Fruit fly (Drosophila melanogaster) whole organism, embryonic: ENCODE results near the gene scpr-A.

Source experiments
- CG10321 ChIP-seq: fragments of 200-800 bp; sonication (Bioruptor generic); IDR thresholded peaks from 2 replicates; pipeline ENCODE4 v1.3.6; 2022; ENCODE audit warnings: missing biosample characterization, missing genetic modification characterization
- CG12659 ChIP-seq: fragments of 200-800 bp; sonication (Bioruptor generic); optimal IDR thresholded peaks from 3 replicates; lab custom pipeline; 2017; ENCODE audit warnings: mild to moderate bottlenecking, missing biosample characterization, missing genetic modification reagents, missing genetic modification characterization
- CG13296 ChIP-seq: fragments of 200-800 bp; sonication (Bioruptor generic); optimal IDR thresholded peaks from 3 replicates; lab custom pipeline; 2018; ENCODE audit warnings: missing biosample characterization, mild to moderate bottlenecking, missing genetic modification characterization
- CG15011 ChIP-seq: fragments of 200-800 bp; sonication (Bioruptor generic); optimal IDR thresholded peaks from 3 replicates; lab custom pipeline; 2018; ENCODE audit warnings: missing biosample characterization, mild to moderate bottlenecking, missing genetic modification characterization
- CG16813 ChIP-seq: fragments of 200-800 bp; sonication (Bioruptor generic); IDR thresholded peaks from 3 replicates; pipeline ENCODE4 v1.3.6; 2022; ENCODE audit warnings: missing biosample characterization, missing genetic modification characterization; ENCODE audit not compliant: partially characterized antibody
- CG3163 ChIP-seq: fragments of 200-800 bp; sonication (Bioruptor generic); optimal IDR thresholded peaks from 3 replicates; lab custom pipeline; 2016; ENCODE audit warnings: missing biosample characterization, missing genetic modification characterization
- CG3281 ChIP-seq: fragments of 200-800 bp; sonication (Bioruptor generic); optimal IDR thresholded peaks from 3 replicates; lab custom pipeline; 2017; ENCODE audit warnings: missing biosample characterization, mild to moderate bottlenecking, missing genetic modification characterization
- CG3726 ChIP-seq: fragments of 200-800 bp; sonication (Bioruptor generic); IDR thresholded peaks from 3 replicates; pipeline ENCODE4, ENCODE4 v1.3.6; 2022; ENCODE audit warnings: missing biosample characterization, missing genetic modification characterization
- CG3838 ChIP-seq: fragments of 200-800 bp; sonication (Bioruptor generic); optimal IDR thresholded peaks from 3 replicates; lab custom pipeline; 2016; ENCODE audit warnings: missing biosample characterization, missing genetic modification characterization
- CG4854 ChIP-seq: fragments of 200-800 bp; sonication (Bioruptor generic); optimal IDR thresholded peaks from 2 replicates; lab custom pipeline; 2016; ENCODE audit warnings: missing biosample characterization, missing genetic modification characterization, inconsistent platforms
- CG5180 ChIP-seq: fragments of 200-800 bp; sonication (Bioruptor generic); optimal IDR thresholded peaks from 3 replicates; lab custom pipeline; 2017; ENCODE audit warnings: missing biosample characterization, missing genetic modification characterization, mild to moderate bottlenecking, moderate library complexity, missing genetic modification reagents
- CG6175 ChIP-seq: fragments of 200-800 bp; sonication (Bioruptor generic); IDR thresholded peaks from 3 replicates; pipeline ENCODE4 v1.3.6; 2022; ENCODE audit warnings: missing biosample characterization, missing genetic modification characterization
- CG6683 ChIP-seq: fragments of 200-800 bp; sonication (Bioruptor generic); optimal IDR thresholded peaks from 2 replicates; lab custom pipeline; 2017; ENCODE audit warnings: missing biosample characterization, mild to moderate bottlenecking, missing genetic modification characterization, missing genetic modification reagents
- CG7786 ChIP-seq: fragments of 200-800 bp; sonication (Bioruptor generic); optimal IDR thresholded peaks from 2 replicates; lab custom pipeline; 2016; ENCODE audit warnings: missing biosample characterization, missing genetic modification characterization
- CG8924 ChIP-seq: fragments of 200-800 bp; optimal IDR thresholded peaks from 3 replicates; lab custom pipeline; 2019; ENCODE audit warnings: missing biosample characterization, mild to moderate bottlenecking, missing genetic modification characterization, moderate library complexity
- CG9727 ChIP-seq: fragments of 200-800 bp; sonication (Bioruptor generic); optimal IDR thresholded peaks from 3 replicates; lab custom pipeline; 2017; ENCODE audit warnings: missing biosample characterization, mild to moderate bottlenecking, missing genetic modification characterization
- CG9932 ChIP-seq: fragments of 200-800 bp; sonication (Bioruptor generic); IDR thresholded peaks from 2 replicates; pipeline ENCODE4 v1.3.6; 2022; ENCODE audit warnings: missing biosample characterization, missing genetic modification characterization
- E2f2 ChIP-seq: fragments of 200-800 bp; sonication (Bioruptor generic); IDR thresholded peaks from 2 replicates; pipeline ENCODE4 v1.3.6; 2022; ENCODE audit warnings: missing biosample characterization, missing genetic modification characterization
- Eip74EF ChIP-seq, 2 experiments: fragments of 200-800 bp in 1 of 2; fragments of >200 bp in 1 of 2; sonication (Bioruptor generic) in 1 of 2; optimal IDR thresholded peaks; 2 replicates each; lab custom pipeline; 2017 to 2019; ENCODE audit warnings: missing biosample characterization in 2 of 2, missing genetic modification characterization in 2 of 2, mild to moderate bottlenecking in 1 of 2, moderate library complexity in 1 of 2
- GATAe ChIP-seq: fragments of 200-800 bp; sonication (Bioruptor generic); conservative IDR thresholded peaks from 2 replicates; pipeline ENCODE4 v1.3.6; 2022; ENCODE audit warnings: missing biosample characterization, missing genetic modification characterization
- H2.0 ChIP-seq: fragments of 200-800 bp; sonication (Bioruptor generic); IDR thresholded peaks from 2 replicates; pipeline ENCODE4 v1.3.6; 2022; ENCODE audit warnings: missing biosample characterization, missing genetic modification characterization
- Hey ChIP-seq: fragments of 200-800 bp; sonication (Bioruptor generic); optimal IDR thresholded peaks from 3 replicates; lab custom pipeline; 2018; ENCODE audit warnings: missing biosample characterization, mild to moderate bottlenecking, missing genetic modification characterization
- Hr78 ChIP-seq, 2 experiments: fragments of 200-800 bp in 1 of 2; fragments of >200 bp in 1 of 2; sonication (Bioruptor generic) in 1 of 2; optimal IDR thresholded peaks; 2 replicates each; lab custom pipeline; 2017 to 2019; ENCODE audit warnings: missing biosample characterization in 2 of 2, missing genetic modification characterization in 2 of 2, mild to moderate bottlenecking in 1 of 2, moderate library complexity in 1 of 2
- Lhr ChIP-seq: fragments of 200-800 bp; sonication (Bioruptor generic); optimal IDR thresholded peaks from 3 replicates; lab custom pipeline; 2017; ENCODE audit warnings: mild to moderate bottlenecking, missing biosample characterization, missing genetic modification reagents, missing genetic modification characterization
- Max ChIP-seq: fragments of 200-800 bp; sonication (Bioruptor generic); optimal IDR thresholded peaks from 2 replicates; lab custom pipeline; 2016; ENCODE audit warnings: missing biosample characterization, mild to moderate bottlenecking, missing genetic modification characterization
- Myb ChIP-seq: fragments of 200-800 bp; sonication (Bioruptor generic); optimal IDR thresholded peaks from 2 replicates; lab custom pipeline; 2016; ENCODE audit warnings: missing biosample characterization, missing genetic modification characterization
- Ptx1 ChIP-seq: fragments of 200-800 bp; sonication (Bioruptor generic); IDR thresholded peaks from 2 replicates; pipeline ENCODE4 v1.3.6; 2022; ENCODE audit warnings: missing biosample characterization, missing genetic modification characterization
- Ravus ChIP-seq: fragments of 200-800 bp; sonication (Bioruptor generic); IDR thresholded peaks from 2 replicates; pipeline ENCODE4 v1.3.6; 2022; ENCODE audit warnings: missing biosample characterization, missing genetic modification characterization
- Tbp ChIP-seq: fragments of >200 bp; optimal IDR thresholded peaks from 2 replicates; lab custom pipeline; 2018; ENCODE audit warnings: missing biosample characterization, missing genetic modification characterization
- YL-1 ChIP-seq: fragments of 200-800 bp; sonication (Bioruptor generic); optimal IDR thresholded peaks from 3 replicates; lab custom pipeline; 2017; ENCODE audit warnings: missing biosample characterization, mild to moderate bottlenecking, missing genetic modification characterization
- bbx ChIP-seq: fragments of 200-800 bp; sonication (Bioruptor generic); IDR thresholded peaks from 2 replicates; pipeline ENCODE4 v1.3.6; 2022; ENCODE audit warnings: missing biosample characterization, missing genetic modification characterization; ENCODE audit not compliant: partially characterized antibody
- chif ChIP-seq, 2 experiments: fragments of 200-800 bp; sonication (Bioruptor generic); optimal IDR thresholded peaks; 3 replicates each; lab custom pipeline; 2016; ENCODE audit warnings: missing biosample characterization in 2 of 2, missing genetic modification characterization in 2 of 2
- crp ChIP-seq, 2 experiments: fragments of 200-800 bp; sonication (Bioruptor generic); optimal IDR thresholded peaks; 2 replicates in 1 of 2; 3 replicates in 1 of 2; lab custom pipeline; 2017; ENCODE audit warnings: missing biosample characterization in 2 of 2, missing genetic modification characterization in 2 of 2, mild to moderate bottlenecking in 1 of 2, moderate library complexity in 1 of 2
- esg ChIP-seq: fragments of 200-800 bp; sonication (Bioruptor generic); conservative IDR thresholded peaks from 2 replicates; pipeline ENCODE4 v1.3.6; 2022; ENCODE audit warnings: missing biosample characterization, missing genetic modification characterization
- fu2 ChIP-seq: fragments of 200-800 bp; sonication (Bioruptor generic); optimal IDR thresholded peaks from 2 replicates; lab custom pipeline; 2016; ENCODE audit warnings: missing biosample characterization, missing genetic modification characterization
- hb ChIP-seq: fragments of 200-800 bp; sonication (Bioruptor generic); IDR thresholded peaks from 3 replicates; pipeline ENCODE4 v1.3.6; 2022; ENCODE audit warnings: missing biosample characterization, missing genetic modification characterization; ENCODE audit not compliant: partially characterized antibody
- hkb ChIP-seq, 2 experiments: fragments of 200-800 bp in 1 of 2; fragments of >200 bp in 1 of 2; sonication (Bioruptor generic) in 1 of 2; IDR thresholded peaks in 1 of 2; optimal IDR thresholded peaks in 1 of 2; 2 replicates each; pipeline versions ENCODE4 v1.3.6 to Lab custom; 2017 to 2022; ENCODE audit warnings: missing biosample characterization in 1 of 2, missing genetic modification characterization in 1 of 2
- insv ChIP-seq, 2 experiments: fragments of 200-800 bp; sonication (Bioruptor generic); optimal IDR thresholded peaks; 3 replicates each; lab custom pipeline; 2016 to 2018; ENCODE audit warnings: missing biosample characterization in 2 of 2, missing genetic modification characterization in 2 of 2
- jigr1 ChIP-seq: fragments of 200-800 bp; sonication (Bioruptor generic); IDR thresholded peaks from 3 replicates; pipeline ENCODE4 v1.3.6; 2022; ENCODE audit warnings: missing biosample characterization, missing genetic modification characterization
- lilli ChIP-seq: fragments of 200-800 bp; sonication (Bioruptor generic); optimal IDR thresholded peaks from 3 replicates; lab custom pipeline; 2016; ENCODE audit warnings: missing biosample characterization, missing genetic modification characterization
- lola ChIP-seq, 3 experiments: fragments of >200 bp in 2 of 3; fragments of 200-800 bp in 1 of 3; sonication (Bioruptor generic) in 1 of 3; optimal IDR thresholded peaks; 2 replicates each; lab custom pipeline; 2017 to 2019; ENCODE audit warnings: missing biosample characterization in 3 of 3, missing genetic modification characterization in 3 of 3, mild to moderate bottlenecking in 1 of 3, moderate library complexity in 1 of 3
- nmo ChIP-seq: fragments of 200-800 bp; sonication (Bioruptor generic); optimal IDR thresholded peaks from 2 replicates; lab custom pipeline; 2018; ENCODE audit warnings: missing biosample characterization, mild to moderate bottlenecking, missing genetic modification characterization, moderate library complexity
- ro ChIP-seq: fragments of 200-800 bp; sonication (Bioruptor generic); IDR thresholded peaks from 2 replicates; pipeline ENCODE4 v1.3.6; 2022; ENCODE audit warnings: missing biosample characterization, missing genetic modification characterization
- sens ChIP-seq: fragments of 200-800 bp; sonication (Bioruptor generic); peaks from one replicate; lab custom pipeline; 2016; ENCODE audit warnings: missing biosample characterization, missing genetic modification characterization
- sna ChIP-seq: fragments of 200-800 bp; sonication (Bioruptor generic); IDR thresholded peaks from 2 replicates; pipeline ENCODE4 v1.3.6; 2022; ENCODE audit warnings: missing biosample characterization, missing genetic modification characterization; ENCODE audit not compliant: partially characterized antibody
- tap ChIP-seq: fragments of 200-800 bp; optimal IDR thresholded peaks from 3 replicates; lab custom pipeline; 2019; ENCODE audit warnings: missing biosample characterization, mild to moderate bottlenecking, missing genetic modification characterization, moderate library complexity
- vvl ChIP-seq: fragments of 200-800 bp; sonication (Bioruptor generic); IDR thresholded peaks from 2 replicates; pipeline ENCODE4 v1.3.6; 2022; ENCODE audit warnings: missing biosample characterization, missing genetic modification characterization

The scpr-A gene

DNA sequence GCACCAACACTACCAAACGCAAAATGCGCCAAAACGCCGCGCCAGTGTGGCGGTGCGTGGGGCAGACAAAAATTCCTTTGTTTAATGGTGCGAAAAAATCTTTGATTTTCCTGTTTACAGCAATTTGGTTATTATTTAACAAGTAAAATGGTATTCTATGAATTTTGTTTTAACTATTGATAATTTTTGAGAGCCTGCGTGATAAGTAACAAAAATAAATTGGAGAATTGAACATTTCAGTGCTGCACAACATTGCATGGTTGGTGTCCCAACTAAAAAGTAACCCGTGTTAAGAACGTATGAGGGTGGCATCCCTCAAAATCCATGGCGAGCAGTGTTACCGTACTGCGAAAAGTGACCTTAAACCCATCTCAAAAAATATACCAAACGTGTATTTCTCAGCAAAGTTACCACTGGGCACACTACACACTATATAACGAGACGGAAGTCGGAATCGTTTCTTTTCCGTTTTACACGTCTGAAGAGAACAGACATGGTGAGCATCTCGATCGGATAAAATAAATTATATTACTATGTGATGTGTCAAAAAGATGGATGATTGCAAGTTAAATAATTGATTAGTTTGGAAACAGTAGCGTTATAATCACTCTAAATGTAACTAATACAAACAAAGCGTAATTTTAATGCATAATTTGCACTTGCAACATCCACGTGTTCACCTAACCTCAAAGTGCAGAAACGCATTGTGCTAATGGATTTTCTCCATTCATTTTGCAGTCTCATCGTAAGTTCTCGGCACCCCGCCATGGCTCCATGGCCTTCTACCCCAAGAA, 19.3 kb upstream of the scpr-A start, which contains the start of the genes CG6693 and RpL3 (continued):
- TF ChIP-seq CG3281 (GFP tag; lab: Kevin White, UChicago) (peak; percentile 85), chif (GFP tag; optimal IDR thresholded peaks at IDR 0.05; lab: Kevin White, UChicago) (peak; percentile 26), CG12659 (GFP tag; lab: Kevin White, UChicago) (peak; percentile 90), CG3726 (GFP tag; lab: Robert Waterston, UW) (no peak), insv (GFP tag; optimal IDR thresholded peaks at IDR 0.05; lab: Kevin White, UChicago) (peak in 1 of 2 experiments; percentile 67), CG6175 (GFP tag; lab: Robert Waterston, UW) (peak; percentile 36; the same call in 1 of the 3 replicates), sens (peak; percentile 97), Max (GFP tag; lab: Kevin White, UChicago) (peak; percentile 86), Lhr (GFP tag; lab: Kevin White, UChicago) (peak; percentile 97), CG10321 (GFP tag; lab: Robert Waterston, UW) (peak; percentile 54; the same call in 1 of the 2 replicates), CG8924 (tag; lab: Kevin White, UChicago) (peak; percentile 86), Eip74EF (GFP tag; optimal IDR thresholded peaks at IDR 0.05; lab: Kevin White, UChicago) (peak in 1 of 2 experiments; percentile 83), CG15011 (GFP tag; lab: Kevin White, UChicago) (peak; percentile 77), fu2 (GFP tag; lab: Kevin White, UChicago) (peak; percentile 37), CG9727 (GFP tag; lab: Kevin White, UChicago) (peak; percentile 77), H2.0 (GFP tag; lab: Robert Waterston, UW) (peak; percentile 47), CG4854 (peak; percentile 76), ro (GFP tag; lab: Robert Waterston, UW) (no peak), CG3838 (GFP tag; lab: Kevin White, UChicago) (peak; percentile 25), hkb (optimal IDR thresholded peaks at IDR 0.05; lab: Kevin White, UChicago) (peak; percentile 93), hkb (GFP tag; IDR thresholded peaks at IDR 0.05; lab: Robert Waterston, UW) (peak; percentile 67), CG9932 (GFP tag; lab: Robert Waterston, UW) (peak; percentile 63), lilli (peak; percentile 90), Ravus (GFP tag; lab: Robert Waterston, UW) (no peak), tap (tag; lab: Kevin White, UChicago) (peak; percentile 84), Hey (tag; lab: Kevin White, UChicago) (peak; percentile 66), nmo (GFP tag; lab: Kevin White, UChicago) (peak; percentile 70), lola (GFP tag; optimal IDR thresholded peaks at IDR 0.05; lab: Kevin White, UChicago) (no peak), bbx (GFP tag; lab: Robert Waterston, UW) (peak; percentile 63; the same call in 1 of the 2 replicates), YL-1 (GFP tag; lab: Kevin White, UChicago) (peak; percentile 98), GATAe (GFP tag; lab: Robert Waterston, UW) (no peak), jigr1 (GFP tag; lab: Robert Waterston, UW) (no peak), Myb (peak; percentile 48), CG16813 (GFP tag; lab: Robert Waterston, UW) (no peak), Tbp (GFP tag; lab: Kevin White, UChicago) (peak; percentile 83), Ptx1 (GFP tag; lab: Robert Waterston, UW) (peak; percentile 43; the same call in 1 of the 2 replicates), Hr78 (GFP tag; optimal IDR thresholded peaks at IDR 0.05; lab: Kevin White, UChicago) (peak in 1 of 2 experiments; percentile 20), vvl (GFP tag; lab: Robert Waterston, UW) (peak; percentile 84), CG7786 (GFP tag; lab: Kevin White, UChicago) (peak; percentile 24), CG6683 (GFP tag; lab: Kevin White, UChicago) (peak; percentile 65), sna (no peak), E2f2 (GFP tag; lab: Robert Waterston, UW) (peak; percentile 82), CG3163 (GFP tag; lab: Kevin White, UChicago) (peak; percentile 56), CG5180 (GFP tag; lab: Kevin White, UChicago) (peak; percentile 59), crp (GFP tag; optimal IDR thresholded peaks at IDR 0.05; lab: Kevin White, UChicago) (peak in 1 of 2 experiments; percentile 34), hb (GFP tag; lab: Robert Waterston, UW) (no peak), esg (GFP tag; lab: Robert Waterston, UW) (no peak), CG13296 (peak; percentile 91)
